Worm (Caenorhabditis elegans): ENCODE results near the gene M106.2.

DNA sequence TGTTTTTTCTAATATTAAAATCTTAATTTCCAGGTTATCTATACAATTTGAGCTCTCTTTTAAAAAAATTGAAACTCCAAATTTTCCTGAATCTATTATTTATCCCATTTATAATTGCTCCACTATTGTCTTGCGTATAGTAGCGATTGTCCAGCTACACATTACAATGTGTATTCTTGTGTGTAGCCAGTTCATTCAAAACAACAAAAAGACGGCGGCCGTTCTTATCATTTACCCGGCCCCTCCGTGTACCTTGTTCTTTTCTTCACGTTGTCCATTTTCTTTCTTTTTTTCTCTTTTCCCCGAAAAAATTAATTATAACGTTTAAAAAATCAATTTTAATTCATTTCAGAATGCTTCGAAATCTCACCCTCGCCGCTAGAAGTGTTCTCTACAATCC, 29.1 kb downstream of the M106.2 start, which contains the start of gene ech-4:
- TF ChIP-seq ama-1 (optimal IDR thresholded peaks at IDR 0.05) (no peak), nhr-232 (tag; optimal IDR thresholded peaks at IDR 0.05) (no peak), ceh-24 (tag; optimal IDR thresholded peaks at IDR 0.05) (no peak), tbx-2 (tag; optimal IDR thresholded peaks at IDR 0.05) (no peak), ceh-45 (GFP tag; IDR thresholded peaks at IDR 0.05) (no peak), pqm-1 (tag; optimal IDR thresholded peaks at IDR 0.05) (no peak)
